Fruit fly (Drosophila melanogaster): ENCODE data around the gene Dyro.
A peak's percentile ranks its signal among the peaks of the same experiment; 100 is the strongest.

Dyro gene

dm6 chr3L:11318532-11319170 lies 22.9 kb upstream of the Dyro start (continued):
- TF ChIP-seq HLH54F (GFP tag; optimal IDR thresholded peaks at IDR 0.05) (peak; percentile 79), CG17359 (tag; optimal IDR thresholded peaks at IDR 0.05) (peak; percentile 90), CG7786 (GFP tag; optimal IDR thresholded peaks at IDR 0.05) (peak; percentile 73), CG3163 (GFP tag; optimal IDR thresholded peaks at IDR 0.05) (peak; percentile 45), CG16813 (GFP tag; IDR thresholded peaks at IDR 0.05; ENCODE audit: partially characterized antibody) (no peak), so (GFP tag; IDR thresholded peaks at IDR 0.05) (peak; percentile 86), gsb (GFP tag; IDR thresholded peaks at IDR 0.05) (peak; percentile 78), CG31365 (tag; optimal IDR thresholded peaks at IDR 0.05) (peak; percentile 67), CG12744 (GFP tag; optimal IDR thresholded peaks at IDR 0.05) (peak; percentile 53), Camta (GFP tag; optimal IDR thresholded peaks at IDR 0.05) (peak; percentile 71), gcm (GFP tag; optimal IDR thresholded peaks at IDR 0.05) (peak; percentile 50), CkIIα-i1 (GFP tag; IDR thresholded peaks at IDR 0.05) (peak; percentile 69; the same call in 1 of the 2 replicates), B-H2 (GFP tag; optimal IDR thresholded peaks at IDR 0.05) (no peak), Hmx (GFP tag; optimal IDR thresholded peaks at IDR 0.05) (no peak), CG10321 (GFP tag; IDR thresholded peaks at IDR 0.05) (peak; percentile 63; the same call in 1 of the 2 replicates), CG11696 (GFP tag; IDR thresholded peaks at IDR 0.05) (peak; percentile 88), Spps (tag; optimal IDR thresholded peaks at IDR 0.05) (peak; percentile 56), BEAF-32 (GFP tag; optimal IDR thresholded peaks at IDR 0.05) (no peak), CG10979 (tag; optimal IDR thresholded peaks at IDR 0.05) (peak; percentile 88), Taf1 (GFP tag; IDR thresholded peaks at IDR 0.05) (peak; percentile 58; the same call in 1 of the 2 replicates), CG43689 (GFP tag; IDR thresholded peaks at IDR 0.05) (peak; percentile 67), pros (GFP tag; optimal IDR thresholded peaks at IDR 0.05) (no peak), Nf-YC (tag; optimal IDR thresholded peaks at IDR 0.05) (peak; percentile 58), PHDP (tag; optimal IDR thresholded peaks at IDR 0.05) (peak; percentile 89), onecut (GFP tag; IDR thresholded peaks at IDR 0.05) (peak; percentile 86), schlank (tag; optimal IDR thresholded peaks at IDR 0.05) (peak; percentile 32), CG9609 (GFP tag; optimal IDR thresholded peaks at IDR 0.05) (peak; percentile 78), CG12071 (GFP tag; optimal IDR thresholded peaks at IDR 0.05) (peak; percentile 87), CG42726 (GFP tag; IDR thresholded peaks at IDR 0.05; ENCODE audit: partially characterized antibody) (no peak), bigmax (GFP tag; optimal IDR thresholded peaks at IDR 0.05) (no peak), jumu (GFP tag; optimal IDR thresholded peaks at IDR 0.05) (peak; percentile 69), Max (GFP tag; optimal IDR thresholded peaks at IDR 0.05) (peak; percentile 73), salm (tag; optimal IDR thresholded peaks at IDR 0.05) (peak; percentile 74), Dll (GFP tag; IDR thresholded peaks at IDR 0.05; ENCODE audit: partially characterized antibody) (no peak), nau (GFP tag; optimal IDR thresholded peaks at IDR 0.05) (peak; percentile 71), CG15269 (tag; optimal IDR thresholded peaks at IDR 0.05) (peak; percentile 91), gcm2 (GFP tag; optimal IDR thresholded peaks at IDR 0.05) (peak; percentile 73), chinmo (GFP tag; IDR thresholded peaks at IDR 0.05; ENCODE audit: partially characterized antibody) (no peak), HLH4C (GFP tag; IDR thresholded peaks at IDR 0.05; ENCODE audit: partially characterized antibody) (no peak), Deaf1 (tag; optimal IDR thresholded peaks at IDR 0.05) (peak; percentile 53), Sry-δ (GFP tag; optimal IDR thresholded peaks at IDR 0.05) (peak; percentile 55), CG2678 (tag; optimal IDR thresholded peaks at IDR 0.05) (peak; percentile 91), Sox100B (GFP tag; optimal IDR thresholded peaks at IDR 0.05) (peak; percentile 80), lola (GFP tag; optimal IDR thresholded peaks at IDR 0.05) (peak in 1 of 3 experiments; percentile 60), CrebB (tag; optimal IDR thresholded peaks at IDR 0.05) (peak; percentile 77), CG8290 (GFP tag; optimal IDR thresholded peaks at IDR 0.05) (no peak), CG8290 (tag; optimal IDR thresholded peaks at IDR 0.05) (peak in 1 of 2 experiments; percentile 96), pita (GFP tag; optimal IDR thresholded peaks at IDR 0.05) (no peak), sima (GFP tag; optimal IDR thresholded peaks at IDR 0.05) (peak; percentile 36)

Measured in whole organism, embryonic.